Fruit fly (Drosophila melanogaster): ENCODE measurements around the gene CG14292.

CG14292 gene

DNA sequence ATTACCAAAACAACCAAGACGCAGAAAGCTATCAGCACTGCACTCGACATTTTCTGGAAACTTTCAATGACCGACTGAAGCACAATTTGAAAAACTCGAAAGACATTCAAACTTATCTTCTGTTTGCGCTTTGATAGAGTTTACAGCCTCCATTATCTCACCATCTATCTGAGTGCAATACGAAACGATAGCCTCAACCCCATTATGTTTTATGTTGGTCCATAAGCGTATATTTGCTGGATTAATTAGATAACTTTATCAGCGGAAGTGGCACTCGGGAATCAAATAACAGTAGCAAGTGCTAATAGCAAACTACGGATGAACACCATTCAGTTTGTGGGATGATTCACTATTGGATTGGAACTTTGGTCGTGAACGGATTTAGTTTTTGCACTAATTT lies 2.6 kb downstream of the CG14292 start, which contains the start of gene CG34284:
Gene CG34284, minus strand, starts transcription at position 76 of the 400 bp plus-strand sequence.
- TF ChIP-seq h (GFP tag; optimal IDR thresholded peaks at IDR 0.05) (no peak), Dif (GFP tag; optimal IDR thresholded peaks at IDR 0.05; ENCODE audit: partially characterized antibody) (no peak), GATAd (GFP tag; optimal IDR thresholded peaks at IDR 0.05) (no peak), Hr83 (GFP tag; optimal IDR thresholded peaks at IDR 0.05; ENCODE audit: poor library complexity, severe bottlenecking) (no peak), dsf (GFP tag; optimal IDR thresholded peaks at IDR 0.05; ENCODE audit: borderline replicate concordance) (no peak), Jra (GFP tag; optimal IDR thresholded peaks at IDR 0.05) (no peak), sage (GFP tag; optimal IDR thresholded peaks at IDR 0.05) (no peak), dmrt93B (GFP tag; optimal IDR thresholded peaks at IDR 0.05) (no peak), tai (GFP tag; optimal IDR thresholded peaks at IDR 0.05) (no peak), Hr78 (GFP tag; optimal IDR thresholded peaks at IDR 0.05) (no peak), psq (GFP tag; optimal IDR thresholded peaks at IDR 0.05) (no peak), dl (GFP tag; optimal IDR thresholded peaks at IDR 0.05; ENCODE audit: insufficient read depth in 1 of 2, partially characterized antibody in 2 of 2) (no peak)

DNA sequence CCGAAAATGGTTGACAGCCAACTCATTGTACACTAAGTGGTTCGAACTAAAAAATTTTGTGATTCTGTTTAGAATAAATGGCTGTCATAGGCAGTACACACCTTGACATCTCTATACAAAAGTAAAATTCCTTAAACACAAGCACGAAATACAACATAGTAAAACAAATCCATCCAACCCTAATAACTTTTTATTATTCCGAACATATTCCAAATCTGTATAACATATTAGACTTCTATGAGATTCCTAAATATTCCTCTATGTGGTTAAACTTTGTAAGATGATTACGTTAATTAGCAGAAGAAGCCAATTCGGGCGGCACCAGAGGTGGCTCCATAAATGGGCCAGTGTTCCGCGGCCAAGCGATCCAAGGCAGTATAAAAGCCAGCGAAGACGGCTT lies 3.3 kb downstream of the CG14292 start, which contains the start of gene CG14294:
Gene CG14294, minus strand, starts transcription at position 101 of the 400 bp plus-strand sequence.
- TF ChIP-seq GATAd (GFP tag; optimal IDR thresholded peaks at IDR 0.05) (no peak), sage (GFP tag; optimal IDR thresholded peaks at IDR 0.05) (no peak)

DNA sequence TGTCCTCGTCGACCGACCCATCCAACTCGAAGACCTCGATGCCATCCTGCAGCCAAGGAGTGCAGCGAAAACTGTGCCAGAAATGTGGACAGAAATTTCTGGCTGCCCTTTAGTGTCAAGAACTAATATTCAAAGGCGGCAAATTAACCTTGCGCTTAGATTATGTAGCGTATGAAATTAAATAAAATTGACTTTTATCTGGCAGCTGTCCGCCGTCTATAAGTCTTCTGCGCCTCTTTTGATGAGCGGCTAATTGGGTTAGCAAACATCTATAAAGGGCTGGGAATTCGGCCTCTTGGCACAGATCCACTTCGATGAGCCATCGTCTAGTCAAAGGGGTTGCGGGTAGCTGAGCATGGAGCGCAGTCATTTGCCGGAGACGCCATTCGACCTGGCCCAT lies 6.3 kb downstream of the CG14292 start, which contains the start of gene Rh2:
Gene Rh2, plus strand, starts transcription at position 301 of the 400 bp plus-strand sequence.
- no peak for TF ChIP-seq lola (GFP tag; optimal IDR thresholded peaks at IDR 0.05)

DNA sequence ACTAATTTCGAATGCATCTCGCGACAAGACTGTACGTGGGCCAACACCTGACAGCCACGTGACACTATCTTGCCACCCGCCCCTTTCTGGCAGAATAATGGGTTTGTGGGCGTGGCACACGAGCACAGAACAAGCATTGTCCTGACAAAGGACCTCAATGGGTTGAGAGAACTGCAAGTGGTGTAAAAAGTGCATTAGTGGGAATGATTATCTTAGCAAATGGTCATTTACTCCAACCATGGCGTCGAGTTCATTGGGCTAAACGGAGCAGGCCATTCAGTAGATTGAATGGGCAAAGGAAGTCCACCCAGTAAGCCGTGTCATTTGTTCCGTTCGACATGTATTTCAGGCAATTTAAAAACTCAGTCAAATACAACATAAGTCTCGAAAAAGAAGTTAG lies 7.6 kb downstream of the CG14292 start, which contains the start of gene CG14297:
Gene CG14297, plus strand, starts transcription at position 301 of the 400 bp plus-strand sequence.
- no peak for TF ChIP-seq Dfd (GFP tag; optimal IDR thresholded peaks at IDR 0.05)
- no peak for TF ChIP-seq psq (GFP tag; optimal IDR thresholded peaks at IDR 0.05)
- TF ChIP-seq rgr (GFP tag; optimal IDR thresholded peaks at IDR 0.05) = no peak
- no peak for TF ChIP-seq ey (GFP tag; optimal IDR thresholded peaks at IDR 0.05)
- TF ChIP-seq CrebA (GFP tag; optimal IDR thresholded peaks at IDR 0.05; ENCODE audit: borderline replicate concordance) = no peak
- TF ChIP-seq usp (GFP tag; optimal IDR thresholded peaks at IDR 0.05) = no peak
- TF ChIP-seq Jra (GFP tag; optimal IDR thresholded peaks at IDR 0.05) = no peak
- no peak for TF ChIP-seq lola (GFP tag; optimal IDR thresholded peaks at IDR 0.05)

DNA sequence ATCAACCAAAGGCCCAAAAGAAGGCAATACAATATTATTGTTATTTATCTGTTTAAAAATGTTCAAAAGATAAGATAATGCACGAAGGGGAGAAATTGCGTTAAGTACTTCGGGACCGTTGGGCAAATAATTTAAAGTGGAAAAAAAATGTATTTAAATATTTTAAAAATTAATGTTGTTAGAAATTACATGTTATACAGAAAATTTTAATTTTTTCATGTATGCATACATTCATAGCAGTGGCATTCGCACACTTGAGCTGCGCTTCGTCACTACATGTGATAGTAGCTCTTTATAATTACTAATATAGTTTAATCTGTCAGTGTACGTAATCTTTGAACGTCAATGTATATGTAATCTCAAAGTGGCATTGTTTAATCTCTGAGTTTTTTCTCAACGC lies 10.2 kb downstream of the CG14292 start:
- TF ChIP-seq Sp1 (GFP tag; optimal IDR thresholded peaks at IDR 0.05) (no peak), foxo (GFP tag; optimal IDR thresholded peaks at IDR 0.05) (peak in 1 of 2 experiments; percentile 39), pan (optimal IDR thresholded peaks at IDR 0.05) (no peak), HLH106 (tag; optimal IDR thresholded peaks at IDR 0.05) (peak; percentile 75), Rel (GFP tag; optimal IDR thresholded peaks at IDR 0.05) (no peak), Rel (tag; optimal IDR thresholded peaks at IDR 0.05) (peak; percentile 32), h (GFP tag; optimal IDR thresholded peaks at IDR 0.05) (peak; percentile 45), Dif (GFP tag; optimal IDR thresholded peaks at IDR 0.05; ENCODE audit: partially characterized antibody) (no peak)

DNA sequence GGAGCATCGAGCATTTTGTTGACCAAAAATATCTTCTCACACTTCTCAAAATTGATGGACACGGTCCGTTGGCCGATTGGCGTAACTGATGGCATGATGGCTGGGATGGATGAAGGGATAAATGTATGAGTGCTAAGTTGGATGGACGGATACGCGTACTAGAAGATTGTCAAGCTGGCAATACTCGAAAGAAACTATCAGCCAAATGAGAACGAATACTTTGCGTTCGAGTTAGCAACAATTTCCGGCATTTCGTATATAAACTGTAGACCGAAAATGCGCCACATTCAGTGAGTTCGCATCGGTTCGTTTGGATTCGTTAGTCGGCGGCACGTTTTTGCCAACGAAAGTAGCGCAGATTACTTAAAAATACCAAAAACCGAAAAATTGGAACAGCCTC lies 30.2 kb downstream of the CG14292 start, which contains the start of gene CG14298:
Gene CG14298, plus strand, starts transcription at position 301 of the 400 bp plus-strand sequence.
- TF ChIP-seq CrebA (GFP tag; optimal IDR thresholded peaks at IDR 0.05; ENCODE audit: borderline replicate concordance) (no peak), N (GFP tag; optimal IDR thresholded peaks at IDR 0.05) (no peak), Myc (optimal IDR thresholded peaks at IDR 0.05) (no peak), sv (GFP tag; optimal IDR thresholded peaks at IDR 0.05) (no peak), HLH106 (tag; optimal IDR thresholded peaks at IDR 0.05) (no peak), dl (GFP tag; optimal IDR thresholded peaks at IDR 0.05; ENCODE audit: insufficient read depth in 1 of 2, partially characterized antibody in 2 of 2) (no peak), Hr78 (GFP tag; optimal IDR thresholded peaks at IDR 0.05) (no peak), ey (GFP tag; optimal IDR thresholded peaks at IDR 0.05) (no peak)

Data from whole organism, wandering third instar larva.